Worm (Caenorhabditis elegans) whole organism, young adult: ENCODE data around the gene atg-9.

Source experiments
- K11D2.4 ChIP-seq: fragments of 200-800 bp; sonication (Bioruptor generic); IDR thresholded peaks from 2 replicates; pipeline ENCODE4 v1.3.6; 2022; ENCODE audit warnings: missing genetic modification reagents, missing genetic modification characterization, missing compliant biosample characterization
- T26A5.8 ChIP-seq: sonication (generic microtip); optimal IDR thresholded peaks from 2 replicates; lab custom pipeline; 2016; ENCODE audit warnings: missing genetic modification characterization, missing compliant biosample characterization
- athp-1 ChIP-seq: sonication (generic microtip); optimal IDR thresholded peaks from 2 replicates; lab custom pipeline; 2017; ENCODE audit warnings: mild to moderate bottlenecking, missing genetic modification characterization, missing compliant biosample characterization
- attf-5 ChIP-seq: fragments of 200-800 bp; sonication (Bioruptor generic); optimal IDR thresholded peaks from 2 replicates; lab custom pipeline; 2018; ENCODE audit warnings: mild to moderate bottlenecking, missing genetic modification characterization, missing compliant biosample characterization
- ceh-100 ChIP-seq: fragments of 200-800 bp; sonication (Bioruptor generic); IDR thresholded peaks from 2 replicates; pipeline ENCODE4 v1.3.6; 2022; ENCODE audit warnings: missing genetic modification reagents, missing genetic modification characterization, missing compliant biosample characterization
- egl-18 ChIP-seq: fragments of 200-800 bp; sonication (Bioruptor generic); IDR thresholded peaks from 2 replicates; pipeline ENCODE4 v1.3.6; 2022; ENCODE audit warnings: missing genetic modification reagents, missing genetic modification characterization, missing compliant biosample characterization
- hsf-1 ChIP-seq: fragments of 200-800 bp; sonication (Bioruptor generic); IDR thresholded peaks from 2 replicates; pipeline ENCODE4 v1.3.6; 2022; ENCODE audit warnings: missing genetic modification reagents, missing genetic modification characterization, missing compliant biosample characterization
- let-526 ChIP-seq: fragments of 200-800 bp; sonication (Bioruptor generic); IDR thresholded peaks from 2 replicates; pipeline ENCODE4 v1.3.6; 2022; ENCODE audit warnings: missing genetic modification reagents, missing genetic modification characterization, missing compliant biosample characterization
- mcd-1 ChIP-seq: fragments of 200-800 bp; sonication (Bioruptor generic); IDR thresholded peaks from 2 replicates; pipeline ENCODE4 v1.3.6; 2022; ENCODE audit warnings: missing genetic modification reagents, missing genetic modification characterization, missing compliant biosample characterization
- nfya-2 ChIP-seq: fragments of 200-800 bp; sonication (Bioruptor generic); IDR thresholded peaks from 2 replicates; pipeline ENCODE4 v1.3.6; 2022; ENCODE audit warnings: missing genetic modification reagents, missing genetic modification characterization, missing compliant biosample characterization
- nhr-90 ChIP-seq: sonication (generic microtip); optimal IDR thresholded peaks from 2 replicates; lab custom pipeline; 2016; ENCODE audit warnings: missing genotype, mild to moderate bottlenecking, missing genetic modification characterization, missing compliant biosample characterization
- ztf-6 ChIP-seq: fragments of 200-800 bp; sonication (Bioruptor generic); IDR thresholded peaks from 2 replicates; pipeline ENCODE4 v1.3.6; 2022; ENCODE audit warnings: missing genetic modification reagents, missing genetic modification characterization, missing compliant biosample characterization

The atg-9 gene

ce11 chrV:404210-404669, 55.1 kb downstream of the atg-9 start, which contains the start of gene nhr-252:
Gene nhr-252 (plus strand): TSS chrV:404619.
- no peak for TF ChIP-seq mcd-1
- TF ChIP-seq T26A5.8 (tag; lab: Kevin White, UChicago): no peak
- TF ChIP-seq ceh-100: no peak
- no peak for TF ChIP-seq let-526 (GFP tag; lab: Robert Waterston, UW)
- no peak for TF ChIP-seq athp-1 (tag; lab: Kevin White, UChicago)
- no peak for TF ChIP-seq egl-18
- TF ChIP-seq K11D2.4 (GFP tag; lab: Robert Waterston, UW): no peak
- TF ChIP-seq nfya-2 (GFP tag; lab: Robert Waterston, UW): no peak
- TF ChIP-seq ztf-6 (GFP tag; lab: Robert Waterston, UW): no peak
- no peak for TF ChIP-seq hsf-1 (GFP tag; lab: Robert Waterston, UW)
- TF ChIP-seq nhr-90 (tag; lab: Kevin White, UChicago): no peak
- no peak for TF ChIP-seq attf-5 (GFP tag; lab: Kevin White, UChicago)
- TF ChIP-seq, all 124 proteins: peak for 0
